Worm (Caenorhabditis elegans): ENCODE results near the gene K04A8.20.

Gene K04A8.20

DNA sequence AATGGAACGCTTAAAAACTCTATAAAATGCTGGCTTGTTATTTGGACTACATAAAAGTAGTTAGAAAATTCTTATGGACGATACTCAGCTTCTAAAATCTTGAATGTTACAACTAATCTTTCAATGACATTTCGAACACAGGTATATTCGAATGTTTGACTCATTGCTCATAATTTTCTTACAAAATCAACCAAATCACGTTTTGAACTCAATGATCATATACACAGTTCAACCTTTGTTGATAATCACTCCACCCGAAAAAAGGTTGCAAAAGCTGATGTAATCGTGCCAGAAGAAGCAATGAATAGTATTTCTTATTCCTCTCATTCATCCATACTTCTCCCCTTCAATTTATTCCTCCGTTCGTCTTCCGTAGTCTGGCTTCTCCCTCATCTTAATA lies at the start of gene K04A8.20:
Gene K04A8.20, plus strand, starts transcription at position 301 of the 400 bp plus-strand sequence.
- no peak for TF ChIP-seq Y5F2A.4 (GFP tag; optimal IDR thresholded peaks at IDR 0.05)
- TF ChIP-seq dve-1 (tag; optimal IDR thresholded peaks at IDR 0.05; ENCODE audit: insufficient read depth), result peak; percentile 2

DNA sequence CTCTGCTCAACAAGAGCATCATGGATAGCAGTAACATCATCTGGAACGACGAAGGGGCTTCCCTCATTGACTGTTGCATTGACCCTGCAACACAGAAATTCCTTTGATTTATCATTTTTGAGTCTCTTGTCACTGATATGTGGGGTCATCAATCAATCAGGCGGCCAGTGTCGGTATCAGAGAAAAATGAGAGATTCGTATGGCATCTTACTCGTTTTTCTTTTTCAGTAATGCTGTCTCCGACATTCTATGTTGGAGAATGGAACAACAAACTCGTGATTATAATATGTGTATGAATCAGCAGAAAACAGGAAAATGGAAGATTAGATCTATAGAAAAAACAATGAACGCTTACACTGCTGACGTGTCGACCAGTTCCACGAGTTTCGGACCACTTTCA lies 46.1 kb upstream of the K04A8.20 start:
- TF ChIP-seq mes-2 (tag; optimal IDR thresholded peaks at IDR 0.05; ENCODE audit: poor library complexity, severe bottlenecking) (no peak), zip-11 (GFP tag; IDR thresholded peaks at IDR 0.05) (no peak), saeg-2 (GFP tag; IDR thresholded peaks at IDR 0.05) (no peak), nhr-77 (tag; optimal IDR thresholded peaks at IDR 0.05) (peak; percentile 9), lin-1 (GFP tag; IDR thresholded peaks at IDR 0.05) (no peak), daf-12 (tag; optimal IDR thresholded peaks at IDR 0.05) (no peak), gei-8 (GFP tag; optimal IDR thresholded peaks at IDR 0.05) (no peak), ama-1 (optimal IDR thresholded peaks at IDR 0.05) (no peak), hlh-11 (tag; optimal IDR thresholded peaks at IDR 0.05) (peak; percentile 30), daf-16 (GFP tag; optimal IDR thresholded peaks at IDR 0.05) (no peak), daf-16 (tag; optimal IDR thresholded peaks at IDR 0.05) (peak; percentile 37), ces-1 (GFP tag; optimal IDR thresholded peaks at IDR 0.05) (no peak), ceh-20 (GFP tag; IDR thresholded peaks at IDR 0.05) (0 out of 2 replicates have a peak, but pooled peaks have one; percentile 53), ceh-44 (GFP tag; IDR thresholded peaks at IDR 0.05) (no peak), dmd-6 (GFP tag; IDR thresholded peaks at IDR 0.05) (peak; percentile 34; the same call in 1 of the 2 replicates), lin-38 (GFP tag; IDR thresholded peaks at IDR 0.05) (no peak), hlh-30 (tag; optimal IDR thresholded peaks at IDR 0.05; ENCODE audit: insufficient read depth) (peak; percentile 35), nhr-28 (tag; optimal IDR thresholded peaks at IDR 0.05) (peak; percentile 23)

- TF ChIP-seq unc-62 (GFP tag; optimal IDR thresholded peaks at IDR 0.05 in 1 of 2) (peak in 1 of 2 experiments; percentile 76), unc-62 (tag; optimal IDR thresholded peaks at IDR 0.05) (no peak), nhr-6 (tag; optimal IDR thresholded peaks at IDR 0.05) (no peak)
These were observed 45.0 kb upstream of the K04A8.20 start, which contains the start of gene moc-2 for ce11 chrV:6504131-6504827. moc-2 (minus strand) TSS chrV:6504181.

ce11 chrV:6505339-6505811 lies 43.9 kb upstream of the K04A8.20 start, which contains the start of gene W01A11.7:
W01A11.7 (minus strand) TSS chrV:6505389.
- no peak for TF ChIP-seq mdl-1 (tag; optimal IDR thresholded peaks at IDR 0.05)
- TF ChIP-seq dmd-8 (GFP tag; IDR thresholded peaks at IDR 0.05), result no peak
- TF ChIP-seq nhr-42 (GFP tag; IDR thresholded peaks at IDR 0.05), result no peak
- TF ChIP-seq F49E8.2 (tag; optimal IDR thresholded peaks at IDR 0.05; ENCODE audit: borderline replicate concordance), result no peak
- TF ChIP-seq ceh-20 (GFP tag; IDR thresholded peaks at IDR 0.05), result 0 out of 2 replicates have a peak, but pooled peaks have one; percentile 34
- no peak for TF ChIP-seq zfp-2 (tag; optimal IDR thresholded peaks at IDR 0.05)
- TF ChIP-seq gei-8 (GFP tag; optimal IDR thresholded peaks at IDR 0.05), result no peak
- peak; percentile 27 for TF ChIP-seq hlh-11 (tag; optimal IDR thresholded peaks at IDR 0.05)
- TF ChIP-seq lim-7 (GFP tag; IDR thresholded peaks at IDR 0.05), result no peak
- TF ChIP-seq unc-62 (GFP tag; optimal IDR thresholded peaks at IDR 0.05 in 1 of 2), result peak in 1 of 2 experiments; percentile 65
- TF ChIP-seq unc-62 (tag; optimal IDR thresholded peaks at IDR 0.05), result no peak
- TF ChIP-seq ama-1 (optimal IDR thresholded peaks at IDR 0.05), result no peak
- no peak for TF ChIP-seq pqm-1 (tag; optimal IDR thresholded peaks at IDR 0.05)
- no peak for TF ChIP-seq fos-1 (tag; optimal IDR thresholded peaks at IDR 0.05)
- no peak for TF ChIP-seq mdt-29 (GFP tag; IDR thresholded peaks at IDR 0.05)
- TF ChIP-seq pha-4 (GFP tag; IDR thresholded peaks at IDR 0.05), result no peak
- TF ChIP-seq pha-4 (tag; optimal IDR thresholded peaks at IDR 0.05), result no peak
- peak; percentile 70 for TF ChIP-seq hlh-30 (tag; optimal IDR thresholded peaks at IDR 0.05; ENCODE audit: insufficient read depth)
- TF ChIP-seq vab-7 (GFP tag; IDR thresholded peaks at IDR 0.05), result no peak
- TF ChIP-seq lin-13 (GFP tag; optimal IDR thresholded peaks at IDR 0.05), result no peak
- TF ChIP-seq madf-5 (GFP tag; IDR thresholded peaks at IDR 0.05), result no peak
- no peak for TF ChIP-seq tag-97 (GFP tag; IDR thresholded peaks at IDR 0.05)
- peak; percentile 10 for TF ChIP-seq nhr-48 (tag; optimal IDR thresholded peaks at IDR 0.05)
- TF ChIP-seq madf-9 (GFP tag; conservative IDR thresholded peaks at IDR 0.05), result no peak
- no peak for TF ChIP-seq daf-16 (GFP tag; optimal IDR thresholded peaks at IDR 0.05)
- TF ChIP-seq daf-16 (tag; optimal IDR thresholded peaks at IDR 0.05), result no peak
- TF ChIP-seq snpc-4 (tag; optimal IDR thresholded peaks at IDR 0.05), result no peak
- TF ChIP-seq ztf-7 (tag; optimal IDR thresholded peaks at IDR 0.05), result no peak
- TF ChIP-seq ceh-28 (tag; optimal IDR thresholded peaks at IDR 0.05), result no peak
- TF ChIP-seq nhr-6 (tag; optimal IDR thresholded peaks at IDR 0.05), result no peak
- no peak for TF ChIP-seq lin-15B (tag; optimal IDR thresholded peaks at IDR 0.05)

All from whole organism, L4 larva.